Worm (Caenorhabditis elegans): ENCODE results near the gene nipa-1.

Gene nipa-1

DNA sequence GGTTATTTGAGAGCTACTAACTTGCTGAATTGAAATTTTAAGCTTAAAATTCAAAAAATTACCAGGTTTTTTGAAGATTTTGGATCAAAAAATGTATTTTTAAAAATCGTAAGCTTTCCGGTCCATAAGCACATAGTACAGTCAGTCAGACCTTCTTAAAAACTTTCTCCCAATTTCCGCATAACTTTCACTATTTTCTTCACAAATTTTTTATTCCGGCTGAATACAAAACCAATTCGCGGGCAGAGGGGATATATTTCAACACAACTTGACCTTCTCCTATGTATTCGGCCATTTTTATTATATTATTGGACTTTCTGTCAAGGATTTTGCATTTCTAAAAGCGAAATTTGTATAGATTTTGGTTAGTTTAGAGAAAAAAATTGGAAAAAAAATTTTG lies 33.6 kb upstream of the nipa-1 start:
- no peak for TF ChIP-seq ztf-11 (tag; optimal IDR thresholded peaks at IDR 0.05)
- TF ChIP-seq ham-2 (GFP tag; optimal IDR thresholded peaks at IDR 0.05), result no peak
- TF ChIP-seq lin-13 (tag; optimal IDR thresholded peaks at IDR 0.05), result no peak
- no peak for TF ChIP-seq unc-39 (tag; optimal IDR thresholded peaks at IDR 0.05)
- no peak for TF ChIP-seq mls-2 (tag; optimal IDR thresholded peaks at IDR 0.05)
- TF ChIP-seq bed-3 (GFP tag; optimal IDR thresholded peaks at IDR 0.05), result no peak
- TF ChIP-seq blmp-1 (tag; optimal IDR thresholded peaks at IDR 0.05), result peak; percentile 60

DNA sequence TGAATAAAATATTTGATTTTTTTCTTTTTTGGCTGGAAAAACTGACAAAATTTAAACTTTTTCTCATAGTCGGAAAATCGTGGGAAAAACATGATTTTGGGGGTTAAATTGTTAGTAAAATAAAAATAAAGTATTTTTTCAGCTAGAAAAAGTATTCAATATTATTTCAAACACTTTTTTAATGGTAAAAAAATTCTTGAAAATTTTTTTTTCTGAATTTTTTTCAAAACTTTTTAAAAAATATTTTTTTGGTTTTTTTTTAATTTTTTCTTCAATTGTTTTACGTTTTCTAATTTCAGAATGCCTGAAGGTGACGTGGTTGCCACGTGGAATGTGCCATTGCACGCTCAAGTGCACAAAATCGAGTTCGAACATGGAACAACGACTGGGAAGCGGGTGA lies 28.0 kb upstream of the nipa-1 start, which contains the start of gene C44B11.1:
Gene C44B11.1 (plus strand): TSS at position 301 of the 400 bp plus-strand sequence.
- TF ChIP-seq zip-8 (tag; optimal IDR thresholded peaks at IDR 0.05), result no peak
- TF ChIP-seq bed-3 (GFP tag; optimal IDR thresholded peaks at IDR 0.05), result no peak
- no peak for TF ChIP-seq lin-13 (tag; optimal IDR thresholded peaks at IDR 0.05)
- TF ChIP-seq blmp-1 (tag; optimal IDR thresholded peaks at IDR 0.05), result no peak
- TF ChIP-seq unc-39 (tag; optimal IDR thresholded peaks at IDR 0.05), result no peak
- no peak for TF ChIP-seq pha-4 (tag; optimal IDR thresholded peaks at IDR 0.05)
- TF ChIP-seq unc-120 (tag; optimal IDR thresholded peaks at IDR 0.05; ENCODE audit: poor library complexity, severe bottlenecking), result no peak
- no peak for TF ChIP-seq unc-62 (GFP tag; optimal IDR thresholded peaks at IDR 0.05)
- no peak for TF ChIP-seq tbx-8 (GFP tag; optimal IDR thresholded peaks at IDR 0.05)
- no peak for TF ChIP-seq cnd-1 (tag; optimal IDR thresholded peaks at IDR 0.05)

DNA sequence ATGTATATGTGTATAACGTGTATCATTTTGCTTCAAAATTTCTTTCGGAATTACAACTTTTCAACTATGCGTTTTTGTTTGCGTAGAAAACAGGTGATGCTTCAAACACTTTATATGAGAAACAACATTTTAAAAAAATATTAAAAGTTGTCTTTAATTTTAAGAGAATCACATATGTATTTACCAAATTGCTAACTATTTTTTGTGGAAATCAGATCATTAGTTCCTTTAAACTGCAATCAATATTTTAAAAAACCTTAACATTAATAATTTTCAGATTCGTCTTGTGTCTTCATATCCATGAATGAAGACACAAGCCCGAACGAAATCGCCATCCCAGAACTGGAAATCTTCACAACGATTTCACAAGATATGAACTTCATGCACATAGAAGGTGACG lies 25.9 kb upstream of the nipa-1 start, which contains the start of gene C44B11.6:
Gene C44B11.6 (plus strand): TSS at position 301 of the 400 bp plus-strand sequence.
- TF ChIP-seq mls-2 (tag; optimal IDR thresholded peaks at IDR 0.05) (no peak), lin-32 (GFP tag; optimal IDR thresholded peaks at IDR 0.05) (no peak), flh-1 (GFP tag; optimal IDR thresholded peaks at IDR 0.05) (no peak), cnd-1 (tag; optimal IDR thresholded peaks at IDR 0.05) (no peak), snpc-4 (tag; optimal IDR thresholded peaks at IDR 0.05) (no peak), drap-1 (GFP tag; optimal IDR thresholded peaks at IDR 0.05) (no peak), sptf-1 (tag; optimal IDR thresholded peaks at IDR 0.05) (no peak), M03D4.4 (tag; optimal IDR thresholded peaks at IDR 0.05) (no peak), ham-2 (GFP tag; optimal IDR thresholded peaks at IDR 0.05) (no peak), unc-62 (GFP tag; optimal IDR thresholded peaks at IDR 0.05) (no peak), nhr-76 (tag; optimal IDR thresholded peaks at IDR 0.05) (no peak), ceh-83 (GFP tag; optimal IDR thresholded peaks at IDR 0.05) (no peak), unc-39 (tag; optimal IDR thresholded peaks at IDR 0.05) (no peak), unc-120 (tag; optimal IDR thresholded peaks at IDR 0.05; ENCODE audit: poor library complexity, severe bottlenecking) (no peak)

DNA sequence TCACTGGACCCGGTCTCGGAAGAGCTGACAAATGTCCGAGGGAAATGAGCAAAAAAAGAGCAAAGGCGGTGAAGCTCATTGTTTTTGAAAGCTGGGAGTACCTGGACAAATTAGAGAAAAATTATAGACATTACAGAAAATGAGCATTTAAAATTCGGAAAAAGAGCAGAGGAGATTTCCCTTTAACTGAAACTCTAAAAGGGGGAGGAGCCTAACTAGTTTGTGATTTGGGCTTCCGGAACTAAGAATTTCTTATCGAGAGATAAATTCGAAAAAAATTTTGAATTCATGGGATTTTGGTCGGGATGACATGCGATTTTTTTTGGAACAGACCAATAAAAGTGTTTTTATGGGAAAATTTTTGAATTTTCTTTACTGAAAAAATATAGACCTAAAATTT lies 16.7 kb upstream of the nipa-1 start, which contains the start of gene C44B11.4:
Gene C44B11.4 (minus strand): TSS at position 101 of the 400 bp plus-strand sequence.
- TF ChIP-seq nhr-28 (tag; optimal IDR thresholded peaks at IDR 0.05) (no peak), nhr-2 (tag; optimal IDR thresholded peaks at IDR 0.05) (no peak), ham-2 (GFP tag; optimal IDR thresholded peaks at IDR 0.05) (no peak), sptf-1 (tag; optimal IDR thresholded peaks at IDR 0.05) (no peak), flh-1 (GFP tag; optimal IDR thresholded peaks at IDR 0.05) (no peak), mab-5 (tag; optimal IDR thresholded peaks at IDR 0.05) (no peak), ces-1 (GFP tag; optimal IDR thresholded peaks at IDR 0.05) (no peak), snpc-4 (tag; optimal IDR thresholded peaks at IDR 0.05) (no peak), blmp-1 (tag; optimal IDR thresholded peaks at IDR 0.05) (no peak), hlh-1 (tag; optimal IDR thresholded peaks at IDR 0.05) (no peak), pha-4 (tag; optimal IDR thresholded peaks at IDR 0.05) (no peak), nhr-12 (tag; optimal IDR thresholded peaks at IDR 0.05) (no peak), M03D4.4 (tag; optimal IDR thresholded peaks at IDR 0.05) (no peak), nhr-76 (tag; optimal IDR thresholded peaks at IDR 0.05) (no peak), lin-13 (tag; optimal IDR thresholded peaks at IDR 0.05) (no peak), sem-2 (GFP tag; optimal IDR thresholded peaks at IDR 0.05) (no peak)

DNA sequence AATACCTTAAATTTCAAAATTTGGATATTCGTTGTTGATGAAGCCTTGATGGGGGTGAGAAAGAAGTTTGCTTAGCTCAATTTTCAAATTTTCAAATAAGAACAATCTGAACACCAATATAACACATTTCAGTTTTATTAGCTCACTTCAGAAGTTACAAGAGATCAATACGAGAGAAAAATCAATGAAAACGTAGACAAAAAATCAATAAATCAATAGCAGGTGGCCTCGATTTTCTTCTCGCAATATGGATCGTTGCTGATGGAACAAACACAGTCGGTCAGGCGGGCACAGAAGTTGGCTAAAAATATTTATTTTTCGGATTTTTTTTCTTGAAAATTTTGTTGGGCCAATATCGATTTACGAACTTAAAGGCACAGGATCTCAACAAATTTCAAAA lies 15.2 kb upstream of the nipa-1 start:
- no peak for TF ChIP-seq M03D4.4 (tag; optimal IDR thresholded peaks at IDR 0.05)
- TF ChIP-seq unc-39 (tag; optimal IDR thresholded peaks at IDR 0.05), result no peak
- no peak for TF ChIP-seq snpc-4 (tag; optimal IDR thresholded peaks at IDR 0.05)
- TF ChIP-seq cnd-1 (tag; optimal IDR thresholded peaks at IDR 0.05), result no peak
- TF ChIP-seq lin-13 (tag; optimal IDR thresholded peaks at IDR 0.05), result no peak
- TF ChIP-seq mab-5 (tag; optimal IDR thresholded peaks at IDR 0.05), result no peak
- TF ChIP-seq ceh-83 (GFP tag; optimal IDR thresholded peaks at IDR 0.05), result no peak
- no peak for TF ChIP-seq tbx-8 (GFP tag; optimal IDR thresholded peaks at IDR 0.05)
- TF ChIP-seq flh-1 (GFP tag; optimal IDR thresholded peaks at IDR 0.05), result no peak
- TF ChIP-seq sptf-1 (tag; optimal IDR thresholded peaks at IDR 0.05), result no peak
- TF ChIP-seq ham-2 (GFP tag; optimal IDR thresholded peaks at IDR 0.05), result no peak
- TF ChIP-seq nhr-28 (tag; optimal IDR thresholded peaks at IDR 0.05), result no peak
- no peak for TF ChIP-seq drap-1 (GFP tag; optimal IDR thresholded peaks at IDR 0.05)
- TF ChIP-seq unc-62 (GFP tag; optimal IDR thresholded peaks at IDR 0.05), result no peak
- no peak for TF ChIP-seq elt-1 (tag; optimal IDR thresholded peaks at IDR 0.05; ENCODE audit: borderline replicate concordance, insufficient read depth)
- no peak for TF ChIP-seq lin-32 (GFP tag; optimal IDR thresholded peaks at IDR 0.05)
- TF ChIP-seq hlh-1 (tag; optimal IDR thresholded peaks at IDR 0.05), result no peak
- TF ChIP-seq ceh-43 (GFP tag; optimal IDR thresholded peaks at IDR 0.05), result no peak
- no peak for TF ChIP-seq elt-3 (tag; optimal IDR thresholded peaks at IDR 0.05)
- no peak for TF ChIP-seq nhr-2 (tag; optimal IDR thresholded peaks at IDR 0.05)
